Worm (Caenorhabditis elegans): ENCODE measurements around the gene ZK669.2.

- TF ChIP-seq unc-62 (GFP tag; optimal IDR thresholded peaks at IDR 0.05) (no peak), pha-4 (tag; optimal IDR thresholded peaks at IDR 0.05) (no peak), ham-2 (GFP tag; optimal IDR thresholded peaks at IDR 0.05) (no peak), ztf-11 (tag; optimal IDR thresholded peaks at IDR 0.05) (no peak), mep-1 (tag; optimal IDR thresholded peaks at IDR 0.05) (no peak), nhr-28 (tag; optimal IDR thresholded peaks at IDR 0.05) (no peak), nhr-12 (tag; optimal IDR thresholded peaks at IDR 0.05) (no peak), lsy-2 (tag; optimal IDR thresholded peaks at IDR 0.05) (no peak), sptf-1 (tag; optimal IDR thresholded peaks at IDR 0.05) (no peak)
These were observed 16.8 kb downstream of the ZK669.2 start for ce11 chrII:7921155-7921554.

All from whole organism, mixed stage, embryonic.